Fruit fly (Drosophila melanogaster): ENCODE measurements around the gene CG14195.

CG14195 gene

dm6 chrX:19239365-19239764, 27.5 kb upstream of the CG14195 start:
- no peak for TF ChIP-seq ttk (optimal IDR thresholded peaks at IDR 0.05)
- no peak for TF ChIP-seq h (optimal IDR thresholded peaks at IDR 0.05)
- TF ChIP-seq insv (optimal IDR thresholded peaks at IDR 0.05), result no peak

dm6 chrX:19238613-19239012, 26.7 kb upstream of the CG14195 start:
- TF ChIP-seq insv (optimal IDR thresholded peaks at IDR 0.05), result no peak

dm6 chrX:19229855-19230433, 18.1 kb upstream of the CG14195 start:
- TF ChIP-seq psq (optimal IDR thresholded peaks at IDR 0.05), result no peak
- no peak for TF ChIP-seq h (optimal IDR thresholded peaks at IDR 0.05)
- no peak for TF ChIP-seq ttk (optimal IDR thresholded peaks at IDR 0.05)
- no peak for TF ChIP-seq Myc (optimal IDR thresholded peaks at IDR 0.05)
- TF ChIP-seq insv (optimal IDR thresholded peaks at IDR 0.05), result no peak
- TF ChIP-seq Sin3A (optimal IDR thresholded peaks at IDR 0.05), result no peak

dm6 chrX:19225304-19225640, 13.4 kb upstream of the CG14195 start:
- TF ChIP-seq Sin3A (optimal IDR thresholded peaks at IDR 0.05), result no peak
- TF ChIP-seq psq (optimal IDR thresholded peaks at IDR 0.05), result no peak
- no peak for TF ChIP-seq Myc (optimal IDR thresholded peaks at IDR 0.05)

dm6 chrX:19224580-19225303, 12.9 kb upstream of the CG14195 start:
- no peak for TF ChIP-seq psq (optimal IDR thresholded peaks at IDR 0.05)

dm6 chrX:19220963-19221572, 9.2 kb upstream of the CG14195 start:
- TF ChIP-seq insv (optimal IDR thresholded peaks at IDR 0.05), result no peak
- no peak for TF ChIP-seq Sin3A (optimal IDR thresholded peaks at IDR 0.05)
- TF ChIP-seq psq (optimal IDR thresholded peaks at IDR 0.05), result no peak
- no peak for TF ChIP-seq Myc (optimal IDR thresholded peaks at IDR 0.05)
- no peak for TF ChIP-seq ttk (optimal IDR thresholded peaks at IDR 0.05)
- no peak for TF ChIP-seq h (optimal IDR thresholded peaks at IDR 0.05)

dm6 chrX:19220415-19220814, 8.5 kb upstream of the CG14195 start, which contains the start of gene CG7884:
TSS of gene CG7884 (plus strand) at chrX:19220622.
- TF ChIP-seq ttk (optimal IDR thresholded peaks at IDR 0.05) (no peak), psq (optimal IDR thresholded peaks at IDR 0.05) (no peak), h (optimal IDR thresholded peaks at IDR 0.05) (no peak), Sin3A (optimal IDR thresholded peaks at IDR 0.05) (no peak), Myc (optimal IDR thresholded peaks at IDR 0.05) (no peak), insv (optimal IDR thresholded peaks at IDR 0.05) (no peak)

dm6 chrX:19216671-19217070, 4.8 kb upstream of the CG14195 start:
- TF ChIP-seq insv (optimal IDR thresholded peaks at IDR 0.05) (no peak), h (optimal IDR thresholded peaks at IDR 0.05) (no peak), Myc (optimal IDR thresholded peaks at IDR 0.05) (no peak), Sin3A (optimal IDR thresholded peaks at IDR 0.05) (no peak), ttk (optimal IDR thresholded peaks at IDR 0.05) (no peak), psq (optimal IDR thresholded peaks at IDR 0.05) (no peak)

- TF ChIP-seq insv (optimal IDR thresholded peaks at IDR 0.05) (no peak), psq (optimal IDR thresholded peaks at IDR 0.05) (no peak), h (optimal IDR thresholded peaks at IDR 0.05) (no peak), ttk (optimal IDR thresholded peaks at IDR 0.05) (no peak), Sin3A (optimal IDR thresholded peaks at IDR 0.05) (no peak), Myc (optimal IDR thresholded peaks at IDR 0.05) (no peak)
Measured at dm6 chrX:19215215-19215614, 3.3 kb upstream of the CG14195 start, which contains the start of gene Muc18B. TSS of gene Muc18B (plus strand) at chrX:19215515.

dm6 chrX:19212954-19213353, 1.1 kb upstream of the CG14195 start, which contains the start of gene Mur18B:
TSS of gene Mur18B (plus strand) at chrX:19213254.
- no peak for TF ChIP-seq ttk (optimal IDR thresholded peaks at IDR 0.05)
- TF ChIP-seq Sin3A (optimal IDR thresholded peaks at IDR 0.05), result no peak
- no peak for TF ChIP-seq Myc (optimal IDR thresholded peaks at IDR 0.05)
- TF ChIP-seq insv (optimal IDR thresholded peaks at IDR 0.05), result no peak
- TF ChIP-seq h (optimal IDR thresholded peaks at IDR 0.05), result no peak
- TF ChIP-seq psq (optimal IDR thresholded peaks at IDR 0.05), result no peak

- no peak for TF ChIP-seq Myc (optimal IDR thresholded peaks at IDR 0.05)
- TF ChIP-seq psq (optimal IDR thresholded peaks at IDR 0.05), result no peak
- no peak for TF ChIP-seq Sin3A (optimal IDR thresholded peaks at IDR 0.05)
- no peak for TF ChIP-seq insv (optimal IDR thresholded peaks at IDR 0.05)
- no peak for TF ChIP-seq h (optimal IDR thresholded peaks at IDR 0.05)
- no peak for TF ChIP-seq ttk (optimal IDR thresholded peaks at IDR 0.05)
Measured at dm6 chrX:19208014-19208413, 3.9 kb downstream of the CG14195 start, which contains the start of gene Ulp1. TSS of gene Ulp1 (minus strand) at chrX:19208187.

- no peak for TF ChIP-seq Myc (optimal IDR thresholded peaks at IDR 0.05)
- no peak for TF ChIP-seq h (optimal IDR thresholded peaks at IDR 0.05)
- TF ChIP-seq Sin3A (optimal IDR thresholded peaks at IDR 0.05), result no peak
Measured at dm6 chrX:19201630-19202029, 10.3 kb downstream of the CG14195 start, which contains the start of gene CG7990. TSS of gene CG7990 (minus strand) at chrX:19201979.

dm6 chrX:19193336-19193735, 18.5 kb downstream of the CG14195 start, which contains the start of the genes CG7914 and CG14194:
TSS of gene CG7914 (minus strand) at chrX:19193448.
TSS of gene CG14194 (plus strand) at chrX:19193555.
- no peak for TF ChIP-seq psq (optimal IDR thresholded peaks at IDR 0.05)
- TF ChIP-seq Sin3A (optimal IDR thresholded peaks at IDR 0.05), result no peak
- TF ChIP-seq ttk (optimal IDR thresholded peaks at IDR 0.05), result no peak
- TF ChIP-seq h (optimal IDR thresholded peaks at IDR 0.05), result no peak
- TF ChIP-seq Myc (optimal IDR thresholded peaks at IDR 0.05), result no peak
- no peak for TF ChIP-seq insv (optimal IDR thresholded peaks at IDR 0.05)
